Worm (Caenorhabditis elegans) whole organism, L1 larva: ENCODE results near the gene C10E2.1.

ENCODE experiments used
- C04F5.9 ChIP-seq: sonication (generic microtip); optimal IDR thresholded peaks from 2 replicates; lab custom pipeline; 2016; ENCODE audit warnings: missing genetic modification characterization, missing compliant biosample characterization
- aha-1 ChIP-seq: fragments of 150-350 bp; optimal IDR thresholded peaks from 2 replicates; lab custom pipeline; 2014; ENCODE audit warnings: missing biosample characterization, missing genetic modification characterization
- blmp-1 ChIP-seq: fragments of 150-350 bp; optimal IDR thresholded peaks from 2 replicates; lab custom pipeline; 2014; ENCODE audit warnings: missing biosample characterization, missing genetic modification characterization
- ceh-63 ChIP-seq: fragments of 200-800 bp; sonication (Bioruptor generic); optimal IDR thresholded peaks from 2 replicates; lab custom pipeline; 2018; ENCODE audit warnings: mild to moderate bottlenecking, missing genetic modification characterization, missing compliant biosample characterization
- ceh-8 ChIP-seq: fragments of 200-800 bp; sonication (Bioruptor generic); optimal IDR thresholded peaks from 2 replicates; lab custom pipeline; 2018; ENCODE audit warnings: mild to moderate bottlenecking, missing genetic modification characterization, moderate library complexity, missing compliant biosample characterization
- ceh-88 ChIP-seq: fragments of 200-800 bp; sonication (Bioruptor generic); IDR thresholded peaks from 2 replicates; pipeline ENCODE4 v1.3.6; 2022; ENCODE audit warnings: missing genetic modification characterization, missing compliant biosample characterization
- efl-1 ChIP-seq, 4 experiments: fragments of 150-350 bp; optimal IDR thresholded peaks in 3 of 4; peaks in 1 of 4; 1 replicate in 1 of 4; 2 replicates in 3 of 4; lab custom pipeline; 2014; ENCODE audit warnings: missing biosample characterization in 2 of 4, missing genetic modification characterization in 2 of 4, missing genetic modification reagents in 2 of 4
- efl-3 ChIP-seq: fragments of 200-800 bp; sonication (Bioruptor generic); optimal IDR thresholded peaks from 2 replicates; lab custom pipeline; 2018; ENCODE audit warnings: mild to moderate bottlenecking, missing genetic modification characterization, missing compliant biosample characterization
- egl-27 ChIP-seq, 2 experiments: fragments of 150-350 bp in 1 of 2; sonication (generic microtip); optimal IDR thresholded peaks; 3 replicates each; lab custom pipeline; 2017 to 2018; ENCODE audit warnings: missing biosample characterization in 2 of 2, missing genetic modification characterization in 2 of 2, missing genetic modification reagents in 2 of 2
- elt-2 ChIP-seq: sonication (generic microtip); optimal IDR thresholded peaks from 2 replicates; lab custom pipeline; 2016; ENCODE audit warnings: missing genetic modification characterization, mild to moderate bottlenecking, inconsistent platforms, missing compliant biosample characterization, missing genetic modification reagents
- elt-3 ChIP-seq, 6 experiments: fragments of 150-350 bp in 1 of 6; sonication (generic microtip); optimal IDR thresholded peaks; 2 replicates each; lab custom pipeline; 2017 to 2018; ENCODE audit warnings: missing biosample characterization in 6 of 6, missing genetic modification characterization in 6 of 6, inconsistent platforms in 1 of 6
- ets-5 ChIP-seq: fragments of 200-800 bp; sonication (Bioruptor generic); IDR thresholded peaks from 2 replicates; pipeline ENCODE4 v1.3.6; 2022; ENCODE audit warnings: missing genetic modification characterization, missing compliant biosample characterization
- fkh-10 ChIP-seq: sonication (generic microtip); optimal IDR thresholded peaks from 2 replicates; lab custom pipeline; 2017; ENCODE audit warnings: missing biosample characterization, missing genetic modification reagents, missing genetic modification characterization
- isw-1 ChIP-seq: fragments of 200-800 bp; sonication (Bioruptor generic); IDR thresholded peaks from 2 replicates; pipeline ENCODE4 v1.3.6; 2022; ENCODE audit warnings: missing genetic modification characterization, missing compliant biosample characterization
- lin-13 ChIP-seq: fragments of 150-350 bp; optimal IDR thresholded peaks from 2 replicates; lab custom pipeline; 2014; ENCODE audit warnings: missing biosample characterization, missing genetic modification reagents, missing genetic modification characterization
- lin-14 ChIP-seq: fragments of 200-800 bp; sonication (Bioruptor generic); optimal IDR thresholded peaks from 2 replicates; lab custom pipeline; 2018; ENCODE audit warnings: mild to moderate bottlenecking, missing genetic modification characterization, moderate library complexity, missing compliant biosample characterization
- lin-35 ChIP-seq, 2 experiments: fragments of 150-350 bp; optimal IDR thresholded peaks; 2 replicates each; lab custom pipeline; 2014; ENCODE audit warnings: missing biosample characterization in 2 of 2, missing genetic modification characterization in 2 of 2, missing genetic modification reagents in 2 of 2
- mdl-1 ChIP-seq, 2 experiments: fragments of 150-350 bp; optimal IDR thresholded peaks; 2 replicates each; lab custom pipeline; 2014 to 2017; ENCODE audit warnings: missing biosample characterization in 2 of 2, missing genetic modification characterization in 2 of 2, inconsistent platforms in 1 of 2
- nhr-12 ChIP-seq: sonication (generic microtip); optimal IDR thresholded peaks from 2 replicates; lab custom pipeline; 2017; ENCODE audit warnings: missing biosample characterization, missing genetic modification characterization
- nhr-20 ChIP-seq: sonication (generic microtip); optimal IDR thresholded peaks from 2 replicates; lab custom pipeline; 2016; ENCODE audit warnings: mild to moderate bottlenecking, missing genetic modification characterization, missing compliant biosample characterization
- nhr-47 ChIP-seq: sonication (generic microtip); optimal IDR thresholded peaks from 2 replicates; lab custom pipeline; 2016; ENCODE audit warnings: mild to moderate bottlenecking, missing genetic modification characterization, moderate library complexity, missing compliant biosample characterization
- nhr-71 ChIP-seq: sonication (generic microtip); optimal IDR thresholded peaks from 2 replicates; lab custom pipeline; 2016; ENCODE audit warnings: mild to moderate bottlenecking, missing genetic modification characterization, moderate library complexity, missing compliant biosample characterization
- nhr-76 ChIP-seq: sonication (generic microtip); optimal IDR thresholded peaks from 2 replicates; lab custom pipeline; 2017; ENCODE audit warnings: missing biosample characterization, missing genetic modification characterization
- nhr-85 ChIP-seq: sonication (generic microtip); peaks from one replicate; lab custom pipeline; 2016; ENCODE audit warnings: missing genetic modification characterization, inconsistent platforms, missing compliant biosample characterization
- pqm-1 ChIP-seq: sonication (generic microtip); optimal IDR thresholded peaks from 3 replicates; lab custom pipeline; 2017; ENCODE audit warnings: missing biosample characterization, missing genetic modification characterization
- skn-1 ChIP-seq: fragments of 150-350 bp; optimal IDR thresholded peaks from 2 replicates; lab custom pipeline; 2014; ENCODE audit warnings: missing biosample characterization, missing genetic modification characterization
- snpc-4 ChIP-seq: fragments of 150-350 bp; optimal IDR thresholded peaks from 2 replicates; lab custom pipeline; 2014; ENCODE audit warnings: missing biosample characterization, missing genetic modification characterization
- snu-23 ChIP-seq: sonication (generic microtip); optimal IDR thresholded peaks from 2 replicates; lab custom pipeline; 2016; ENCODE audit warnings: missing genetic modification characterization, missing compliant biosample characterization
- sox-4 ChIP-seq: sonication (generic microtip); optimal IDR thresholded peaks from 2 replicates; lab custom pipeline; 2016; ENCODE audit warnings: missing genetic modification characterization, missing compliant biosample characterization
- sptf-1 ChIP-seq: fragments of 150-350 bp; optimal IDR thresholded peaks from 2 replicates; lab custom pipeline; 2014; ENCODE audit warnings: missing biosample characterization, missing genetic modification characterization
- sup-37 ChIP-seq: fragments of 200-800 bp; sonication (Bioruptor generic); optimal IDR thresholded peaks from 2 replicates; lab custom pipeline; 2018; ENCODE audit warnings: mild to moderate bottlenecking, missing genetic modification characterization, missing compliant biosample characterization
- tlp-1 ChIP-seq: fragments of 150-350 bp; optimal IDR thresholded peaks from 2 replicates; lab custom pipeline; 2014; ENCODE audit warnings: missing biosample characterization, missing genetic modification characterization
- unc-130 ChIP-seq: fragments of 150-350 bp; optimal IDR thresholded peaks from 2 replicates; lab custom pipeline; 2017; ENCODE audit warnings: missing biosample characterization, missing genetic modification characterization, inconsistent platforms
- unc-30 ChIP-seq: sonication (generic microtip); optimal IDR thresholded peaks from 2 replicates; lab custom pipeline; 2017; ENCODE audit warnings: missing biosample characterization, missing genetic modification characterization
- unc-86 ChIP-seq: sonication (generic microtip); optimal IDR thresholded peaks from 2 replicates; lab custom pipeline; 2016; ENCODE audit warnings: missing genetic modification characterization, missing compliant biosample characterization
- unc-98 ChIP-seq: fragments of 200-800 bp; sonication (Bioruptor generic); IDR thresholded peaks from 2 replicates; pipeline ENCODE4 v1.3.6; 2022; ENCODE audit warnings: missing genetic modification characterization, missing compliant biosample characterization
- vab-15 ChIP-seq: sonication (generic microtip); optimal IDR thresholded peaks from 2 replicates; lab custom pipeline; 2017; ENCODE audit warnings: missing genotype, mild to moderate bottlenecking, missing genetic modification characterization, missing compliant biosample characterization

Gene C10E2.1

ce11 chrX:16752196-16752595 lies 10.4 kb upstream of the C10E2.1 start:
- TF ChIP-seq blmp-1 (tag; lab: Kevin White, UChicago) (no peak), unc-86 (peak; percentile 9)

- TF ChIP-seq sptf-1 (tag; lab: Kevin White, UChicago) (no peak), nhr-85 (no peak), nhr-71 (no peak), lin-13 (no peak), egl-27 (tag; optimal IDR thresholded peaks at IDR 0.05; lab: Kevin White, UChicago) (no peak), isw-1 (no peak), efl-1 (optimal IDR thresholded peaks at IDR 0.05; lab: Kevin White, UChicago) (no peak), efl-1 (GFP tag; optimal IDR thresholded peaks at IDR 0.05 in 1 of 2; lab: Kevin White, UChicago) (no peak), C04F5.9 (no peak), ceh-63 (GFP tag; lab: Kevin White, UChicago) (no peak), vab-15 (tag; lab: Kevin White, UChicago) (no peak), efl-3 (GFP tag; lab: Kevin White, UChicago) (no peak), sup-37 (GFP tag; lab: Kevin White, UChicago) (no peak), unc-30 (tag; lab: Kevin White, UChicago) (no peak), elt-2 (tag; lab: Kevin White, UChicago) (no peak), lin-35 (GFP tag; optimal IDR thresholded peaks at IDR 0.05; lab: Kevin White, UChicago) (no peak)
These were observed 8.2 kb upstream of the C10E2.1 start, which contains the start of gene C10E2.5 for ce11 chrX:16754474-16754873. TSS of gene C10E2.5 (minus strand) at chrX:16754574.

DNA sequence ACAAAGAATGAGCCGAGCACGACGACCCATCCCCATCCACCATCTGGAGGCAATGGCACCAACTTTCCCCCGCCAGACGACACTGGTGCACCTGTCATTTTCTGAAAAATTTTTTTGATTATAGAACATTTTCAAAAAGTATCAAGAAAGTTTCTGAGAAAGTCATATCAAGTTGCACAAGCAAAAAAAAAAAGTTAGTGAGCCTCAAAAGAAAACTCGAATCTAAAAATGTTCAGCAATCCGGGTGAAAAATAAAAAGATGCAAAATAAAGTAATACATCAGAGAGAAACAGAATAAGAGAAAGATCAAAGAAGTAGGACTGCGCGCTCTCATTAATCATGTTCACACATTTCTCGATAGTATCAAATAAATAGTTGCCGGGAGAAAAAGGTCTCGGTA lies 7.8 kb downstream of the C10E2.1 start, which contains the start of gene mct-6:
Gene mct-6 (minus strand): TSS at position 101 of the 400 bp plus-strand sequence.
- TF ChIP-seq lin-14 (GFP tag; lab: Kevin White, UChicago) (peak; percentile 6), efl-1 (optimal IDR thresholded peaks at IDR 0.05; lab: Kevin White, UChicago) (no peak), efl-1 (GFP tag; optimal IDR thresholded peaks at IDR 0.05 in 1 of 2; lab: Kevin White, UChicago) (peak in 1 of 2 experiments; percentile 54), sox-4 (tag; lab: Kevin White, UChicago) (no peak), tlp-1 (tag; lab: Kevin White, UChicago) (no peak), nhr-85 (peak; percentile 83), nhr-47 (tag; lab: Kevin White, UChicago) (no peak), ceh-88 (no peak)

- TF ChIP-seq ets-5 (GFP tag; lab: Robert Waterston, UW) (no peak), efl-1 (optimal IDR thresholded peaks at IDR 0.05; lab: Kevin White, UChicago) (no peak), efl-1 (GFP tag; optimal IDR thresholded peaks at IDR 0.05 in 1 of 2; lab: Kevin White, UChicago) (peak in 1 of 2 experiments; percentile 43), nhr-85 (peak; percentile 34), sox-4 (tag; lab: Kevin White, UChicago) (no peak)
These were observed 8.3 kb downstream of the C10E2.1 start for ce11 chrX:16770919-16771318.

ce11 chrX:16772112-16772731 lies 9.6 kb downstream of the C10E2.1 start:
- TF ChIP-seq unc-130 (tag; lab: Kevin White, UChicago) (no peak), lin-14 (GFP tag; lab: Kevin White, UChicago) (peak; percentile 22), nhr-76 (tag; lab: Kevin White, UChicago) (no peak), nhr-12 (no peak)

DNA sequence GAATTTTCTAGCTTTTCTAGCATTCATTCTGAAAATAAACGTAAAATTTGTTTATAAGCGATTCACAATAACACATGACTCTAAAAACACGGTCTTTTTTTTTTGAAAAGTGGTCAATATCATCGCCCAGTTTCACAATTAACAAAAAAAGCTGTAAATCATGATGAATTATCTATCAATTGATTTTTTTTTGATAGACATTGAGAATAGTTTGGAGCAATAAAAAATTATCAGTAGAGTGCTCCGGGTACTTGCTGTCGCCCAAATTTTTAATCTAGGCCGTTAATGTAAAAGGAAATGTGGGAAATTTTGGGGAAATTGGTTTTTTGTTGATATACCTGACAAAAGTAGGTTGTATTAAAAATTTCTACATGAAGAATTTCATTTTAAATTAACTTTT lies 10.8 kb downstream of the C10E2.1 start:
- TF ChIP-seq pqm-1 (no peak), fkh-10 (GFP tag; lab: Kevin White, UChicago) (no peak)

ce11 chrX:16775335-16775835 lies 12.8 kb downstream of the C10E2.1 start:
- peak in 3 of 6 experiments; percentile 59 to 76 (median 68) for TF ChIP-seq elt-3 (tag; optimal IDR thresholded peaks at IDR 0.05; lab: Kevin White, UChicago)
- peak; percentile 16 for TF ChIP-seq snu-23 (GFP tag; lab: Kevin White, UChicago)
- no peak for TF ChIP-seq snpc-4
- peak; percentile 79 for TF ChIP-seq nhr-85
- peak in 1 of 2 experiments; percentile 14 for TF ChIP-seq lin-35 (GFP tag; optimal IDR thresholded peaks at IDR 0.05; lab: Kevin White, UChicago)
- TF ChIP-seq elt-2 (tag; lab: Kevin White, UChicago): peak; percentile 80
- no peak for TF ChIP-seq skn-1 (tag; lab: Kevin White, UChicago)
- TF ChIP-seq mdl-1 (tag; optimal IDR thresholded peaks at IDR 0.05; lab: Kevin White, UChicago): peak in 1 of 2 experiments; percentile 30
- TF ChIP-seq sptf-1 (tag; lab: Kevin White, UChicago): no peak
- TF ChIP-seq aha-1 (tag; lab: Kevin White, UChicago): no peak
- TF ChIP-seq unc-98 (GFP tag; lab: Robert Waterston, UW): no peak
- no peak for TF ChIP-seq ceh-8 (GFP tag; lab: Kevin White, UChicago)
- peak; percentile 88 for TF ChIP-seq blmp-1 (tag; lab: Kevin White, UChicago)
- TF ChIP-seq nhr-71: peak; percentile 38
- no peak for TF ChIP-seq efl-3 (GFP tag; lab: Kevin White, UChicago)
- peak; percentile 56 for TF ChIP-seq nhr-20 (tag; lab: Kevin White, UChicago)
- peak; percentile 15 for TF ChIP-seq pqm-1
- no peak for TF ChIP-seq nhr-12
- peak; percentile 74 for TF ChIP-seq lin-14 (GFP tag; lab: Kevin White, UChicago)
- TF ChIP-seq, all 84 proteins: peak for 11
